Fruit fly (Drosophila melanogaster): ENCODE results near the gene beat-Vb.

The beat-Vb gene

dm6 chr3R:12982167-12982981, 66.5 kb downstream of the beat-Vb start (continued):
- 0 out of 3 replicates have a peak, but pooled peaks have one; percentile 25 for TF ChIP-seq CG34422 (GFP tag; IDR thresholded peaks at IDR 0.05)
- no peak for TF ChIP-seq Gug (GFP tag; IDR thresholded peaks at IDR 0.05)
- 0 out of 3 replicates have a peak, but pooled peaks have one; percentile 16 for TF ChIP-seq zfh1 (GFP tag; IDR thresholded peaks at IDR 0.05)
- peak; percentile 55 for TF ChIP-seq scrt (GFP tag; optimal IDR thresholded peaks at IDR 0.05)
- no peak for TF ChIP-seq CG5953 (GFP tag; IDR thresholded peaks at IDR 0.05)
- TF ChIP-seq pho (GFP tag; optimal IDR thresholded peaks at IDR 0.05) = no peak
- peak; percentile 14 for TF ChIP-seq CG12299 (tag; optimal IDR thresholded peaks at IDR 0.05)
- peak; percentile 25 for TF ChIP-seq ewg (GFP tag; optimal IDR thresholded peaks at IDR 0.05)
- no peak for TF ChIP-seq Dad (GFP tag; optimal IDR thresholded peaks at IDR 0.05)
- TF ChIP-seq CG9817 (tag; optimal IDR thresholded peaks at IDR 0.05) = peak; percentile 70
- peak; percentile 50 for TF ChIP-seq CG6254 (GFP tag; optimal IDR thresholded peaks at IDR 0.05)
- no peak for TF ChIP-seq CG8089 (GFP tag; optimal IDR thresholded peaks at IDR 0.05)
- TF ChIP-seq CG9609 (GFP tag; optimal IDR thresholded peaks at IDR 0.05) = no peak
- no peak for TF ChIP-seq pb (GFP tag; optimal IDR thresholded peaks at IDR 0.05)
- peak; percentile 89 for TF ChIP-seq CG2678 (tag; optimal IDR thresholded peaks at IDR 0.05)
- TF ChIP-seq her (GFP tag; optimal IDR thresholded peaks at IDR 0.05) = no peak
- TF ChIP-seq Hr51 (GFP tag; optimal IDR thresholded peaks at IDR 0.05) = peak in 1 of 2 experiments; percentile 83
- TF ChIP-seq CG4328 (GFP tag; optimal IDR thresholded peaks at IDR 0.05) = peak; percentile 58
- peak; percentile 64 for TF ChIP-seq Vsx1 (GFP tag; optimal IDR thresholded peaks at IDR 0.05)
- no peak for TF ChIP-seq Antp (GFP tag; optimal IDR thresholded peaks at IDR 0.05)
- TF ChIP-seq CG14965 (GFP tag; optimal IDR thresholded peaks at IDR 0.05; ENCODE audit: borderline replicate concordance) = no peak
- no peak for TF ChIP-seq tll (GFP tag; optimal IDR thresholded peaks at IDR 0.05)
- 0 out of 2 replicates have a peak, but pooled peaks have one; percentile 10 for TF ChIP-seq cas (GFP tag; IDR thresholded peaks at IDR 0.05)
- no peak for TF ChIP-seq bab2 (GFP tag; optimal IDR thresholded peaks at IDR 0.05)
- peak; percentile 39 for TF ChIP-seq CrebB (tag; optimal IDR thresholded peaks at IDR 0.05)
- TF ChIP-seq Eip74EF (GFP tag; optimal IDR thresholded peaks at IDR 0.05) = no peak
- peak; percentile 97 for TF ChIP-seq CG11696 (GFP tag; IDR thresholded peaks at IDR 0.05)
- peak; percentile 41 for TF ChIP-seq CG12104 (GFP tag; optimal IDR thresholded peaks at IDR 0.05)
- peak; percentile 1 for TF ChIP-seq NC2β (GFP tag; optimal IDR thresholded peaks at IDR 0.05)
- no peak for TF ChIP-seq fd64A (GFP tag; optimal IDR thresholded peaks at IDR 0.05)
- TF ChIP-seq CG7745 (tag; optimal IDR thresholded peaks at IDR 0.05) = no peak
- TF ChIP-seq danr (GFP tag; IDR thresholded peaks at IDR 0.05) = no peak
- peak; percentile 44 for TF ChIP-seq Dip3 (GFP tag; optimal IDR thresholded peaks at IDR 0.05)
- TF ChIP-seq CG3065 (GFP tag; optimal IDR thresholded peaks at IDR 0.05) = no peak
- TF ChIP-seq CG6813 (GFP tag; optimal IDR thresholded peaks at IDR 0.05) = peak; percentile 74
- TF ChIP-seq CG3407 (GFP tag; optimal IDR thresholded peaks at IDR 0.05) = no peak
- TF ChIP-seq Oaz (GFP tag; IDR thresholded peaks at IDR 0.05) = peak; percentile 50
- TF ChIP-seq CG10267 (tag; optimal IDR thresholded peaks at IDR 0.05) = peak; percentile 49
- TF ChIP-seq CG1233 (GFP tag; optimal IDR thresholded peaks at IDR 0.05) = peak; percentile 80
- peak; percentile 40 for TF ChIP-seq Deaf1 (tag; optimal IDR thresholded peaks at IDR 0.05)
- no peak for TF ChIP-seq tx (GFP tag; optimal IDR thresholded peaks at IDR 0.05)
- peak; percentile 81 for TF ChIP-seq CG9932 (GFP tag; IDR thresholded peaks at IDR 0.05)
- TF ChIP-seq CG8290 (GFP tag; optimal IDR thresholded peaks at IDR 0.05) = no peak
- peak in 1 of 2 experiments; percentile 60 for TF ChIP-seq CG8290 (tag; optimal IDR thresholded peaks at IDR 0.05)
- TF ChIP-seq lab (GFP tag; optimal IDR thresholded peaks at IDR 0.05) = peak; percentile 76
- TF ChIP-seq CG32532 (GFP tag; IDR thresholded peaks at IDR 0.05) = peak; percentile 79
- no peak for TF ChIP-seq repo (GFP tag; optimal IDR thresholded peaks at IDR 0.05)
- no peak for TF ChIP-seq CG17802 (tag; optimal IDR thresholded peaks at IDR 0.05)
- TF ChIP-seq esg (GFP tag; conservative IDR thresholded peaks at IDR 0.05) = peak; percentile 75

Data from whole organism, embryonic.